Fruit fly (Drosophila melanogaster) whole organism, embryonic: ENCODE data around the gene iav.

Experiments
- Ada2b ChIP-seq: fragments of 200-800 bp; sonication (Bioruptor generic); IDR thresholded peaks from 2 replicates; pipeline ENCODE4 v1.3.6; 2022; ENCODE audit warnings: missing biosample characterization, missing genetic modification characterization
- CG10274 ChIP-seq: fragments of 200-800 bp; sonication (Bioruptor generic); optimal IDR thresholded peaks from 3 replicates; lab custom pipeline; 2017; ENCODE audit warnings: missing biosample characterization, mild to moderate bottlenecking, missing genetic modification characterization
- CG10321 ChIP-seq: fragments of 200-800 bp; sonication (Bioruptor generic); IDR thresholded peaks from 2 replicates; pipeline ENCODE4 v1.3.6; 2022; ENCODE audit warnings: missing biosample characterization, missing genetic modification characterization
- CG14050 ChIP-seq: fragments of 200-800 bp; sonication (Bioruptor generic); IDR thresholded peaks from 3 replicates; pipeline ENCODE4 v1.3.6; 2022; ENCODE audit warnings: missing biosample characterization, missing genetic modification characterization
- CG16813 ChIP-seq: fragments of 200-800 bp; sonication (Bioruptor generic); IDR thresholded peaks from 3 replicates; pipeline ENCODE4 v1.3.6; 2022; ENCODE audit warnings: missing biosample characterization, missing genetic modification characterization; ENCODE audit not compliant: partially characterized antibody
- CG17829 ChIP-seq: fragments of 200-800 bp; optimal IDR thresholded peaks from 2 replicates; lab custom pipeline; 2019; ENCODE audit warnings: missing biosample characterization, mild to moderate bottlenecking, missing genetic modification characterization, moderate library complexity
- CG31365 ChIP-seq: fragments of 200-800 bp; sonication (Bioruptor generic); optimal IDR thresholded peaks from 2 replicates; lab custom pipeline; 2018; ENCODE audit warnings: missing biosample characterization, mild to moderate bottlenecking, missing genetic modification characterization
- CG42726 ChIP-seq: fragments of 200-800 bp; sonication (Bioruptor generic); IDR thresholded peaks from 2 replicates; pipeline ENCODE4 v1.3.6; 2022; ENCODE audit warnings: missing biosample characterization, missing genetic modification characterization; ENCODE audit not compliant: partially characterized antibody
- CG4328 ChIP-seq: fragments of 200-800 bp; sonication (Bioruptor generic); optimal IDR thresholded peaks from 3 replicates; lab custom pipeline; 2017; ENCODE audit warnings: missing biosample characterization, missing genetic modification reagents, missing genetic modification characterization
- CG4854 ChIP-seq: fragments of 200-800 bp; sonication (Bioruptor generic); optimal IDR thresholded peaks from 2 replicates; lab custom pipeline; 2016; ENCODE audit warnings: missing biosample characterization, missing genetic modification characterization, inconsistent platforms
- CG6254 ChIP-seq: fragments of 200-800 bp; sonication (Bioruptor generic); optimal IDR thresholded peaks from 3 replicates; lab custom pipeline; 2017; ENCODE audit warnings: mild to moderate bottlenecking, missing biosample characterization, missing genetic modification reagents, missing genetic modification characterization
- CG6683 ChIP-seq: fragments of 200-800 bp; sonication (Bioruptor generic); optimal IDR thresholded peaks from 2 replicates; lab custom pipeline; 2017; ENCODE audit warnings: missing biosample characterization, mild to moderate bottlenecking, missing genetic modification characterization, missing genetic modification reagents
- CG6689 ChIP-seq: fragments of 200-800 bp; sonication (Bioruptor generic); IDR thresholded peaks from 2 replicates; pipeline ENCODE4 v1.3.6; 2022; ENCODE audit warnings: missing biosample characterization, missing genetic modification characterization
- CG7786 ChIP-seq: fragments of 200-800 bp; sonication (Bioruptor generic); optimal IDR thresholded peaks from 2 replicates; lab custom pipeline; 2016; ENCODE audit warnings: missing biosample characterization, missing genetic modification characterization
- CG8359 ChIP-seq: fragments of 200-800 bp; sonication (Bioruptor generic); optimal IDR thresholded peaks from 2 replicates; lab custom pipeline; 2017; ENCODE audit warnings: missing biosample characterization, mild to moderate bottlenecking, missing genetic modification characterization, borderline replicate concordance
- CG8765 ChIP-seq: fragments of 200-800 bp; sonication (Bioruptor generic); IDR thresholded peaks from 2 replicates; pipeline ENCODE4 v1.3.6; 2022; ENCODE audit warnings: missing biosample characterization, missing genetic modification characterization
- CG9727 ChIP-seq: fragments of 200-800 bp; sonication (Bioruptor generic); optimal IDR thresholded peaks from 3 replicates; lab custom pipeline; 2017; ENCODE audit warnings: missing biosample characterization, mild to moderate bottlenecking, missing genetic modification characterization
- CG9817 ChIP-seq: fragments of 200-800 bp; sonication (Bioruptor generic); optimal IDR thresholded peaks from 2 replicates; lab custom pipeline; 2018; ENCODE audit warnings: missing biosample characterization, mild to moderate bottlenecking, missing genetic modification characterization, moderate library complexity
- Ets65A ChIP-seq: fragments of 200-800 bp; sonication (Bioruptor generic); peaks from one replicate; lab custom pipeline; 2016; ENCODE audit warnings: missing biosample characterization, missing genetic modification characterization
- HLH4C ChIP-seq: fragments of 200-800 bp; sonication (Bioruptor generic); IDR thresholded peaks from 3 replicates; pipeline ENCODE4 v1.3.6; 2022; ENCODE audit warnings: missing biosample characterization, missing genetic modification characterization; ENCODE audit not compliant: partially characterized antibody
- Hmr ChIP-seq: fragments of 200-800 bp; sonication (Bioruptor generic); optimal IDR thresholded peaks from 3 replicates; lab custom pipeline; 2017; ENCODE audit warnings: mild to moderate bottlenecking, missing biosample characterization, missing genetic modification reagents, missing genetic modification characterization
- Hsf ChIP-seq: fragments of 200-800 bp; sonication (Bioruptor generic); optimal IDR thresholded peaks from 3 replicates; lab custom pipeline; 2016; ENCODE audit warnings: missing biosample characterization, missing genetic modification characterization
- Mrtf ChIP-seq: fragments of 200-800 bp; sonication (Bioruptor generic); IDR thresholded peaks from 3 replicates; pipeline ENCODE4 v1.3.6; 2022; ENCODE audit warnings: missing biosample characterization, missing genetic modification characterization
- Sox100B ChIP-seq: fragments of 200-800 bp; sonication (Bioruptor generic); optimal IDR thresholded peaks from 3 replicates; lab custom pipeline; 2018; ENCODE audit warnings: missing biosample characterization, mild to moderate bottlenecking, missing genetic modification characterization
- Tbp ChIP-seq: fragments of >200 bp; optimal IDR thresholded peaks from 2 replicates; lab custom pipeline; 2018; ENCODE audit warnings: missing biosample characterization, missing genetic modification characterization
- Xbp1 ChIP-seq: fragments of 200-800 bp; sonication (Bioruptor generic); optimal IDR thresholded peaks from 3 replicates; lab custom pipeline; 2016; ENCODE audit warnings: missing biosample characterization, mild to moderate bottlenecking, missing genetic modification characterization
- ap ChIP-seq: fragments of 200-800 bp; sonication (Bioruptor generic); IDR thresholded peaks from 2 replicates; pipeline ENCODE4 v1.3.6; 2022; ENCODE audit warnings: missing biosample characterization, missing genetic modification characterization
- cad ChIP-seq: fragments of >200 bp; optimal IDR thresholded peaks from 2 replicates; lab custom pipeline; 2017; ENCODE audit warnings: missing biosample characterization, missing genetic modification characterization
- dmrt99B ChIP-seq: fragments of 200-800 bp; sonication (Bioruptor generic); optimal IDR thresholded peaks from 2 replicates; lab custom pipeline; 2018; ENCODE audit warnings: missing biosample characterization, mild to moderate bottlenecking, missing genetic modification characterization, moderate library complexity
- dysf ChIP-seq: fragments of 200-800 bp; sonication (Bioruptor generic); IDR thresholded peaks from 3 replicates; pipeline ENCODE4 v1.3.6; 2022; ENCODE audit warnings: missing biosample characterization, missing genetic modification characterization
- exex ChIP-seq: fragments of 200-800 bp; sonication (Bioruptor generic); optimal IDR thresholded peaks from 4 replicates; lab custom pipeline; 2018; ENCODE audit warnings: missing biosample characterization, mild to moderate bottlenecking, missing genetic modification characterization, moderate library complexity
- fd102C ChIP-seq: fragments of 200-800 bp; sonication (Bioruptor generic); optimal IDR thresholded peaks from 2 replicates; lab custom pipeline; 2018; ENCODE audit warnings: missing biosample characterization, mild to moderate bottlenecking, missing genetic modification characterization, moderate library complexity
- gcm2 ChIP-seq: fragments of 200-800 bp; sonication (Bioruptor generic); optimal IDR thresholded peaks from 2 replicates; lab custom pipeline; 2016; ENCODE audit warnings: missing biosample characterization, missing genetic modification characterization
- gem ChIP-seq: fragments of 200-800 bp; sonication (Bioruptor generic); optimal IDR thresholded peaks from 2 replicates; lab custom pipeline; 2019; ENCODE audit warnings: missing biosample characterization, mild to moderate bottlenecking, missing genetic modification characterization, moderate library complexity
- gfzf ChIP-seq: fragments of 200-800 bp; sonication (Bioruptor generic); optimal IDR thresholded peaks from 2 replicates; lab custom pipeline; 2016; ENCODE audit warnings: missing biosample characterization, mild to moderate bottlenecking, missing genetic modification characterization, moderate library complexity
- her ChIP-seq: fragments of 200-800 bp; sonication (Bioruptor generic); optimal IDR thresholded peaks from 2 replicates; lab custom pipeline; 2016; ENCODE audit warnings: missing biosample characterization, missing genetic modification characterization
- ken ChIP-seq: fragments of 200-800 bp; sonication (Bioruptor generic); IDR thresholded peaks from 3 replicates; pipeline ENCODE4 v1.3.6; 2022; ENCODE audit warnings: missing biosample characterization, missing genetic modification characterization
- lab ChIP-seq: fragments of 200-800 bp; sonication (Bioruptor generic); optimal IDR thresholded peaks from 3 replicates; lab custom pipeline; 2017; ENCODE audit warnings: missing biosample characterization, missing genetic modification characterization, mild to moderate bottlenecking, moderate library complexity, missing genetic modification reagents
- lmd ChIP-seq: fragments of 200-800 bp; sonication (Bioruptor generic); IDR thresholded peaks from 2 replicates; pipeline ENCODE4 v1.3.6; 2022; ENCODE audit warnings: missing biosample characterization, missing genetic modification characterization
- nom ChIP-seq: fragments of 200-800 bp; sonication (Bioruptor generic); optimal IDR thresholded peaks from 2 replicates; lab custom pipeline; 2017; ENCODE audit warnings: missing biosample characterization, missing genetic modification characterization, mild to moderate bottlenecking, moderate library complexity, missing genetic modification reagents
- otp ChIP-seq: fragments of 200-800 bp; sonication (Bioruptor generic); IDR thresholded peaks from 3 replicates; pipeline ENCODE4, ENCODE4 v1.3.6; 2022; ENCODE audit warnings: missing biosample characterization, missing genetic modification characterization
- pan ChIP-seq, 4 experiments: fragments of >200 bp in 3 of 4; fragments of 200-800 bp in 1 of 4; sonication (Bioruptor generic) in 1 of 4; optimal IDR thresholded peaks in 3 of 4; IDR thresholded peaks in 1 of 4; 2 replicates each; pipeline versions ENCODE4 v1.3.6 to Lab custom; 2017 to 2022; ENCODE audit warnings: missing biosample characterization in 2 of 4, missing genetic modification characterization in 2 of 4, mixed read lengths in 1 of 4
- phol ChIP-seq: fragments of 200-800 bp; sonication (Bioruptor generic); optimal IDR thresholded peaks from 3 replicates; lab custom pipeline; 2018; ENCODE audit warnings: missing biosample characterization, mild to moderate bottlenecking, missing genetic modification characterization, moderate library complexity
- pros ChIP-seq: fragments of 200-800 bp; sonication (Bioruptor generic); optimal IDR thresholded peaks from 3 replicates; lab custom pipeline; 2019; ENCODE audit warnings: missing biosample characterization, mild to moderate bottlenecking, missing genetic modification characterization, moderate library complexity
- slp2 ChIP-seq: fragments of 200-800 bp; sonication (Bioruptor generic); optimal IDR thresholded peaks from 2 replicates; lab custom pipeline; 2016; ENCODE audit warnings: missing biosample characterization, missing genetic modification characterization
- twi ChIP-seq: fragments of 200-800 bp; optimal IDR thresholded peaks from 2 replicates; lab custom pipeline; 2019; ENCODE audit warnings: missing biosample characterization, mild to moderate bottlenecking, missing genetic modification characterization, moderate library complexity
- unc-4 ChIP-seq: fragments of 200-800 bp; sonication (Bioruptor generic); IDR thresholded peaks from 2 replicates; pipeline ENCODE4 v1.3.6; 2022; ENCODE audit warnings: missing biosample characterization, missing genetic modification characterization; ENCODE audit not compliant: partially characterized antibody
- unpg ChIP-seq: fragments of 200-800 bp; sonication (Bioruptor generic); optimal IDR thresholded peaks from 3 replicates; lab custom pipeline; 2018; ENCODE audit warnings: missing biosample characterization, mild to moderate bottlenecking, missing genetic modification characterization, moderate library complexity

The iav gene

dm6 chrX:6804485-6805295 lies 9.1 kb upstream of the iav start (continued):
- no peak for TF ChIP-seq CG8359 (GFP tag; lab: Kevin White, UChicago)
- no peak for TF ChIP-seq gfzf (GFP tag; lab: Kevin White, UChicago)
- TF ChIP-seq fd102C (GFP tag; lab: Kevin White, UChicago): peak; percentile 51
- no peak for TF ChIP-seq dmrt99B (tag; lab: Kevin White, UChicago)
- TF ChIP-seq CG16813: no peak
- no peak for TF ChIP-seq CG10321 (GFP tag; lab: Robert Waterston, UW)
- TF ChIP-seq gem: peak; percentile 86
- peak; percentile 59 for TF ChIP-seq her (GFP tag; lab: Kevin White, UChicago)
- TF ChIP-seq CG14050 (GFP tag; lab: Robert Waterston, UW): peak; percentile 84
- no peak for TF ChIP-seq HLH4C (GFP tag; lab: Robert Waterston, UW)
- peak; percentile 58 for TF ChIP-seq CG9817 (tag; lab: Kevin White, UChicago)
- peak; percentile 93 for TF ChIP-seq Ets65A (GFP tag; lab: Kevin White, UChicago)
- peak; percentile 84 for TF ChIP-seq Xbp1 (GFP tag; lab: Kevin White, UChicago)
- TF ChIP-seq CG10274 (GFP tag; lab: Kevin White, UChicago): peak; percentile 20
- TF ChIP-seq CG6683: peak; percentile 33
- no peak for TF ChIP-seq Tbp
- no peak for TF ChIP-seq unpg (GFP tag; lab: Kevin White, UChicago)
- TF ChIP-seq CG8765 (GFP tag; lab: Robert Waterston, UW): peak; percentile 82
- TF ChIP-seq otp: peak; percentile 89
- TF ChIP-seq CG31365 (tag; lab: Kevin White, UChicago): peak; percentile 18
- peak; percentile 65 for TF ChIP-seq phol (tag; lab: Kevin White, UChicago)
- TF ChIP-seq CG4854 (GFP tag; lab: Kevin White, UChicago): peak; percentile 57
- TF ChIP-seq Mrtf (GFP tag; lab: Robert Waterston, UW): peak; percentile 81
- no peak for TF ChIP-seq Sox100B (GFP tag; lab: Kevin White, UChicago)
- no peak for TF ChIP-seq Hmr
- TF ChIP-seq lmd (GFP tag; lab: Robert Waterston, UW): peak; percentile 81
- TF ChIP-seq cad (GFP tag; lab: Kevin White, UChicago): no peak
- TF ChIP-seq exex: peak; percentile 23
- TF ChIP-seq lab (GFP tag; lab: Kevin White, UChicago): peak; percentile 88
- peak; percentile 83 for TF ChIP-seq Hsf (GFP tag; lab: Kevin White, UChicago)
- peak; percentile 36 for TF ChIP-seq nom
- TF ChIP-seq gcm2 (GFP tag; lab: Kevin White, UChicago): no peak
- peak; percentile 90 for TF ChIP-seq CG6689
- no peak for TF ChIP-seq unc-4 (GFP tag; lab: Robert Waterston, UW)
- TF ChIP-seq slp2: peak; percentile 53
- peak; percentile 78 for TF ChIP-seq ap (GFP tag; lab: Robert Waterston, UW)
- peak; percentile 81 for TF ChIP-seq CG9727
- peak; percentile 79 for TF ChIP-seq CG17829
- TF ChIP-seq Ada2b (GFP tag; lab: Robert Waterston, UW): peak; percentile 89
- no peak for TF ChIP-seq pros (GFP tag; lab: Kevin White, UChicago)
- TF ChIP-seq CG4328 (GFP tag; lab: Kevin White, UChicago): peak; percentile 5
- peak; percentile 31 for TF ChIP-seq twi
- peak; percentile 87 for TF ChIP-seq dysf (GFP tag; lab: Robert Waterston, UW)
- TF ChIP-seq pan (optimal IDR thresholded peaks at IDR 0.05; lab: Kevin White, UChicago): no peak
- peak in 1 of 2 experiments; percentile 94 for TF ChIP-seq pan (GFP tag; optimal IDR thresholded peaks at IDR 0.05 in 1 of 2, IDR thresholded peaks at IDR 0.05 in 1 of 2)
- TF ChIP-seq CG6254 (GFP tag; lab: Kevin White, UChicago): no peak
- no peak for TF ChIP-seq CG42726 (GFP tag; lab: Robert Waterston, UW)
- TF ChIP-seq CG7786 (GFP tag; lab: Kevin White, UChicago): peak; percentile 75
- peak; percentile 93 for TF ChIP-seq ken
